Worm (Caenorhabditis elegans): ENCODE measurements around the gene cyp-35D1.

The cyp-35D1 gene

ce11 chrV:16062788-16063187 lies 6.2 kb upstream of the cyp-35D1 start, which contains the start of gene F14H3.14:
Gene F14H3.14, minus strand, starts transcription at chrV:16062888.
- TF ChIP-seq nhr-77 (tag; optimal IDR thresholded peaks at IDR 0.05) (no peak), unc-39 (tag; optimal IDR thresholded peaks at IDR 0.05) (no peak), tbx-2 (tag; optimal IDR thresholded peaks at IDR 0.05) (no peak), nhr-23 (tag; optimal IDR thresholded peaks at IDR 0.05) (no peak), nhr-25 (tag; optimal IDR thresholded peaks at IDR 0.05) (no peak), ceh-28 (tag; optimal IDR thresholded peaks at IDR 0.05) (no peak), lin-39 (tag; optimal IDR thresholded peaks at IDR 0.05) (no peak), ama-1 (optimal IDR thresholded peaks at IDR 0.05) (no peak), unc-62 (GFP tag; optimal IDR thresholded peaks at IDR 0.05) (no peak), ceh-16 (tag; optimal IDR thresholded peaks at IDR 0.05) (no peak), nhr-76 (tag; optimal IDR thresholded peaks at IDR 0.05) (no peak), fkh-10 (GFP tag; optimal IDR thresholded peaks at IDR 0.05) (no peak), nhr-43 (tag; optimal IDR thresholded peaks at IDR 0.05; ENCODE audit: poor library complexity, severe bottlenecking) (no peak), lsy-12 (tag; optimal IDR thresholded peaks at IDR 0.05) (no peak), ceh-82 (tag; optimal IDR thresholded peaks at IDR 0.05) (no peak), ZK546.5 (tag; optimal IDR thresholded peaks at IDR 0.05) (no peak), nhr-11 (tag; optimal IDR thresholded peaks at IDR 0.05) (no peak), elt-1 (tag; optimal IDR thresholded peaks at IDR 0.05) (no peak)

ce11 chrV:16071167-16071566 lies 2.1 kb downstream of the cyp-35D1 start, which contains the start of gene nhr-176:
Gene nhr-176, plus strand, starts transcription at chrV:16071325.
- TF ChIP-seq pqm-1 (tag; optimal IDR thresholded peaks at IDR 0.05), result peak; percentile 38
- no peak for TF ChIP-seq egl-27 (tag; optimal IDR thresholded peaks at IDR 0.05)
- peak; percentile 55 for TF ChIP-seq elt-2 (tag; optimal IDR thresholded peaks at IDR 0.05)

ce11 chrV:16073856-16074255 lies 4.8 kb downstream of the cyp-35D1 start, which contains the start of gene srj-10:
Gene srj-10, minus strand, starts transcription at chrV:16073956.
- TF ChIP-seq ceh-16 (tag; optimal IDR thresholded peaks at IDR 0.05) (no peak), pha-4 (tag; optimal IDR thresholded peaks at IDR 0.05) (no peak)

- TF ChIP-seq pqm-1 (tag; optimal IDR thresholded peaks at IDR 0.05) (peak; percentile 47), eor-1 (tag; optimal IDR thresholded peaks at IDR 0.05) (no peak), elt-2 (tag; optimal IDR thresholded peaks at IDR 0.05) (peak; percentile 79)
Measured at ce11 chrV:16075250-16075709, 6.2 kb downstream of the cyp-35D1 start, which contains the start of the genes F14H3.12 and srj-29. Gene F14H3.12, minus strand, starts transcription at chrV:16075323. Gene srj-29, plus strand, starts transcription at chrV:16075659.

ce11 chrV:16080039-16080438 lies 11.0 kb downstream of the cyp-35D1 start:
- TF ChIP-seq pqm-1 (tag; optimal IDR thresholded peaks at IDR 0.05) (peak; percentile 74), nhr-77 (tag; optimal IDR thresholded peaks at IDR 0.05) (no peak), elt-2 (tag; optimal IDR thresholded peaks at IDR 0.05) (peak; percentile 84), lsy-12 (tag; optimal IDR thresholded peaks at IDR 0.05) (no peak)

- no peak for TF ChIP-seq nhr-25 (tag; optimal IDR thresholded peaks at IDR 0.05)
- no peak for TF ChIP-seq nhr-67 (tag; optimal IDR thresholded peaks at IDR 0.05)
- peak; percentile 18 for TF ChIP-seq elt-2 (tag; optimal IDR thresholded peaks at IDR 0.05)
- no peak for TF ChIP-seq nhr-12 (tag; optimal IDR thresholded peaks at IDR 0.05)
- TF ChIP-seq pqm-1 (tag; optimal IDR thresholded peaks at IDR 0.05), result peak; percentile 68
- TF ChIP-seq fos-1 (tag; optimal IDR thresholded peaks at IDR 0.05), result no peak
- peak; percentile 44 for TF ChIP-seq pha-4 (tag; optimal IDR thresholded peaks at IDR 0.05)
Measured at ce11 chrV:16080678-16081077, 11.6 kb downstream of the cyp-35D1 start.

- no peak for TF ChIP-seq mml-1 (tag; optimal IDR thresholded peaks at IDR 0.05)
- no peak for TF ChIP-seq fkh-2 (tag; optimal IDR thresholded peaks at IDR 0.05)
- TF ChIP-seq zag-1 (tag; optimal IDR thresholded peaks at IDR 0.05), result no peak
- TF ChIP-seq egl-27 (tag; optimal IDR thresholded peaks at IDR 0.05), result no peak
- TF ChIP-seq snpc-4 (tag; optimal IDR thresholded peaks at IDR 0.05), result no peak
- TF ChIP-seq ceh-28 (tag; optimal IDR thresholded peaks at IDR 0.05), result no peak
Measured at ce11 chrV:16090685-16091084, 21.6 kb downstream of the cyp-35D1 start, which contains the start of gene F22B8.3. Gene F22B8.3, plus strand, starts transcription at chrV:16090985.

Measured in whole organism, L3 larva.